7 worm cellular contexts compared by ENCODE assay signal in genomic region chrIII:1928741-1929499, ce11.
A peak's percentile ranks its signal among the peaks of the same experiment; 100 is the strongest.
TF ChIP-seq lines count a peak whose summit lies in the region.

No protein-coding gene starts in this region.

TF ChIP-seq in whole organism, L1 larva, 84 proteins besides CTCF, POLR2A, EP300 and RAD21:
- TF ChIP-seq nhr-84 (tag; optimal IDR thresholded peaks at IDR 0.05; lab: Kevin White, UChicago) (no peak), tlp-1 (tag; optimal IDR thresholded peaks at IDR 0.05; lab: Kevin White, UChicago) (no peak), nhr-85 (tag; lab: Kevin White, UChicago) (peak; percentile 20), lin-13 (GFP tag; optimal IDR thresholded peaks at IDR 0.05; lab: Kevin White, UChicago) (peak; percentile 52), lsy-2 (tag; optimal IDR thresholded peaks at IDR 0.05; lab: Kevin White, UChicago) (peak in 1 of 2 experiments; percentile 55)

TF ChIP-seq in whole organism, L2 larva, 48 proteins besides CTCF, POLR2A, EP300 and RAD21:
- TF ChIP-seq nhr-77 (tag; optimal IDR thresholded peaks at IDR 0.05; lab: Kevin White, UChicago) (no peak), lin-13 (GFP tag; optimal IDR thresholded peaks at IDR 0.05; lab: Kevin White, UChicago) (peak; percentile 60), Y55F3AM.14 (GFP tag; optimal IDR thresholded peaks at IDR 0.05; lab: Kevin White, UChicago) (no peak), nhr-6 (tag; optimal IDR thresholded peaks at IDR 0.05; lab: Kevin White, UChicago) (no peak), dmd-4 (tag; optimal IDR thresholded peaks at IDR 0.05; lab: Kevin White, UChicago) (no peak), mab-5 (tag; optimal IDR thresholded peaks at IDR 0.05; lab: Kevin White, UChicago) (no peak), nhr-129 (tag; optimal IDR thresholded peaks at IDR 0.05; lab: Kevin White, UChicago) (no peak), blmp-1 (tag; optimal IDR thresholded peaks at IDR 0.05; lab: Kevin White, UChicago; ENCODE audit: insufficient read depth) (no peak), lsy-2 (tag; optimal IDR thresholded peaks at IDR 0.05; lab: Kevin White, UChicago) (peak; percentile 2 to 63)
TF ChIP-seq in whole organism, L2 larva: peak in this region for 2.

TF ChIP-seq in whole organism, L4 larva, 104 proteins besides CTCF, POLR2A, EP300 and RAD21:
- no peak for TF ChIP-seq F49E8.2 (tag; optimal IDR thresholded peaks at IDR 0.05; lab: Kevin White, UChicago; ENCODE audit: borderline replicate concordance)
- TF ChIP-seq nhr-76 (tag; optimal IDR thresholded peaks at IDR 0.05; lab: Kevin White, UChicago) = no peak
- peak in 1 of 2 experiments; percentile 36 for TF ChIP-seq lsy-2 (tag; optimal IDR thresholded peaks at IDR 0.05; lab: Kevin White, UChicago)
- peak; percentile 75 for TF ChIP-seq set-16 (GFP tag; IDR thresholded peaks at IDR 0.05; lab: Robert Waterston, UW)
- TF ChIP-seq dpl-1 (GFP tag; optimal IDR thresholded peaks at IDR 0.05; lab: Kevin White, UChicago) = no peak
- no peak for TF ChIP-seq nhr-102 (tag; optimal IDR thresholded peaks at IDR 0.05; lab: Kevin White, UChicago)
- TF ChIP-seq lin-1 (GFP tag; IDR thresholded peaks at IDR 0.05; lab: Robert Waterston, UW) = no peak
- TF ChIP-seq aha-1 (tag; lab: Kevin White, UChicago) = peak; percentile 17
- TF ChIP-seq hlh-30 (tag; optimal IDR thresholded peaks at IDR 0.05; lab: Kevin White, UChicago; ENCODE audit: insufficient read depth) = no peak

TF ChIP-seq in whole organism, early embryonic, 17 proteins besides CTCF, POLR2A, EP300 and RAD21:
- peak; percentile 14 for TF ChIP-seq aly-1 (tag; optimal IDR thresholded peaks at IDR 0.05; lab: Kevin White, UChicago)
- TF ChIP-seq ets-7 (tag; optimal IDR thresholded peaks at IDR 0.05; lab: Kevin White, UChicago) = no peak
- TF ChIP-seq B0310.2 (tag; optimal IDR thresholded peaks at IDR 0.05; lab: Kevin White, UChicago) = no peak
- TF ChIP-seq ceh-13 (GFP tag; optimal IDR thresholded peaks at IDR 0.05; lab: Kevin White, UChicago) = no peak
- TF ChIP-seq F13C5.2 (tag; optimal IDR thresholded peaks at IDR 0.05; lab: Kevin White, UChicago) = no peak

TF ChIP-seq in whole organism, late embryonic, 69 proteins besides CTCF, POLR2A, EP300 and RAD21:
- no peak for TF ChIP-seq hlh-15 (tag; optimal IDR thresholded peaks at IDR 0.05; lab: Kevin White, UChicago)
- peak; percentile 21 for TF ChIP-seq ref-2 (tag; optimal IDR thresholded peaks at IDR 0.05; lab: Kevin White, UChicago)
TF ChIP-seq in whole organism, late embryonic: peak in this region for 1.

TF ChIP-seq in whole organism, mixed stage, embryonic, 35 proteins besides CTCF, POLR2A, EP300 and RAD21:
- no peak for TF ChIP-seq nhr-12 (tag; optimal IDR thresholded peaks at IDR 0.05; lab: Kevin White, UChicago)
- TF ChIP-seq lsy-2 (tag; optimal IDR thresholded peaks at IDR 0.05; lab: Kevin White, UChicago) = peak; percentile 3
- TF ChIP-seq lin-13 (tag; optimal IDR thresholded peaks at IDR 0.05; lab: Kevin White, UChicago) = peak; percentile 11
- no peak for TF ChIP-seq drap-1 (GFP tag; optimal IDR thresholded peaks at IDR 0.05; lab: Kevin White, UChicago)

TF ChIP-seq in whole organism, young adult, 124 proteins besides CTCF, POLR2A, EP300 and RAD21:
- TF ChIP-seq nfyb-1 (GFP tag; IDR thresholded peaks at IDR 0.05; lab: Robert Waterston, UW) (0 out of 2 replicates have a peak, but pooled peaks have one; percentile 43), hsf-1 (GFP tag; IDR thresholded peaks at IDR 0.05; lab: Robert Waterston, UW) (no peak), egrh-3 (GFP tag; IDR thresholded peaks at IDR 0.05; lab: Robert Waterston, UW) (peak; percentile 7; the same call in 1 of the 2 replicates), zfh-2 (GFP tag; conservative IDR thresholded peaks at IDR 0.05; lab: Robert Waterston, UW) (peak; percentile 77)
TF ChIP-seq in whole organism, young adult: peak in this region for 3.
